Fruit fly (Drosophila melanogaster): ENCODE measurements around the gene hay.
A peak's percentile ranks its signal among the peaks of the same experiment; 100 is the strongest.

- no peak for TF ChIP-seq MTF-1 (GFP tag; optimal IDR thresholded peaks at IDR 0.05; ENCODE audit: borderline replicate concordance)
- TF ChIP-seq CG9437 (GFP tag; optimal IDR thresholded peaks at IDR 0.05) = no peak
- no peak for TF ChIP-seq Hr39 (optimal IDR thresholded peaks at IDR 0.05)
- no peak for TF ChIP-seq grn (GFP tag; optimal IDR thresholded peaks at IDR 0.05)
- no peak for TF ChIP-seq CG8478 (optimal IDR thresholded peaks at IDR 0.05)
- no peak for TF ChIP-seq CG10274 (GFP tag; optimal IDR thresholded peaks at IDR 0.05)
- TF ChIP-seq esg (GFP tag; conservative IDR thresholded peaks at IDR 0.05) = no peak
- no peak for TF ChIP-seq Dll (GFP tag; IDR thresholded peaks at IDR 0.05; ENCODE audit: partially characterized antibody)
- TF ChIP-seq Doc3 (GFP tag; IDR thresholded peaks at IDR 0.05; ENCODE audit: partially characterized antibody) = no peak
- TF ChIP-seq CoRest (tag; optimal IDR thresholded peaks at IDR 0.05) = no peak
- no peak for TF ChIP-seq tgo (GFP tag; IDR thresholded peaks at IDR 0.05)
- peak; percentile 54 for TF ChIP-seq cg (GFP tag; optimal IDR thresholded peaks at IDR 0.05)
- no peak for TF ChIP-seq CG7963 (GFP tag; IDR thresholded peaks at IDR 0.05; ENCODE audit: partially characterized antibody)
- no peak for TF ChIP-seq sd (tag; optimal IDR thresholded peaks at IDR 0.05)
Measured at dm6 chr3L:10677816-10678215, 46.9 kb downstream of the hay start.
